Worm (Caenorhabditis elegans): Measurements from ENCODE around the gene nas-15.

ce11 chrX:729062-729461 is 48.5 kb upstream of the nas-15 start:
- TF ChIP-seq W03F9.2 (tag; optimal IDR thresholded peaks at IDR 0.05) (no peak), dao-5 (tag; optimal IDR thresholded peaks at IDR 0.05) (no peak)
